Worm (Caenorhabditis elegans): Measurements from ENCODE around the gene arl-1.

The arl-1 gene

ce11 chrII:8626598-8626997 lies 44.8 kb downstream of the arl-1 start:
- TF ChIP-seq egl-5 (tag; optimal IDR thresholded peaks at IDR 0.05) (no peak), nhr-77 (tag; optimal IDR thresholded peaks at IDR 0.05) (no peak), R02D3.7 (tag; optimal IDR thresholded peaks at IDR 0.05) (no peak), nhr-28 (tag; optimal IDR thresholded peaks at IDR 0.05) (no peak), nhr-43 (tag; optimal IDR thresholded peaks at IDR 0.05; ENCODE audit: poor library complexity, severe bottlenecking) (no peak), pha-4 (tag; optimal IDR thresholded peaks at IDR 0.05) (peak; percentile 48)

DNA sequence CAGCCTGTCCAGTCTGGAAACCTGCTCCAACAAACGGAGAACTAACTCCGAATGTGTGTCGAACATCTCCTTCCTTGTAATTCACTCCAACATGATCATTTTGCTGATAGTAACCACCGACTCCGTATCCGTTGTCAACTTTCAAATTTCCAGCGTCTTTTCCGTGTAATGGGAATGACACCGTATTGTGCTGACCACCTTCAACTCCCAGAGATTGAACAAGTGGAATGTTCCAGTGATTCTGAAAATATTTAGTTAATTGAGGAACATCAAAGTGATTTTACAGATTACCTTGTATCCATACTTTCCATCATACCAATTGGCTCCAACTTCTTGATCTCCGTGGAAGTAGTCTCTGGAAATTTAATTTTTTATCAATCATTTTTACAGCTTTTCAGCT lies 46.1 kb downstream of the arl-1 start:
- TF ChIP-seq ZK546.5 (tag; optimal IDR thresholded peaks at IDR 0.05): no peak
- no peak for TF ChIP-seq sea-2 (GFP tag; optimal IDR thresholded peaks at IDR 0.05)
- TF ChIP-seq nhr-25 (tag; optimal IDR thresholded peaks at IDR 0.05): no peak
- no peak for TF ChIP-seq nhr-77 (tag; optimal IDR thresholded peaks at IDR 0.05)
- no peak for TF ChIP-seq fos-1 (tag; optimal IDR thresholded peaks at IDR 0.05)
- no peak for TF ChIP-seq nhr-28 (tag; optimal IDR thresholded peaks at IDR 0.05)
- no peak for TF ChIP-seq lin-39 (tag; optimal IDR thresholded peaks at IDR 0.05)
- no peak for TF ChIP-seq mdl-1 (tag; optimal IDR thresholded peaks at IDR 0.05)
- TF ChIP-seq pha-4 (tag; optimal IDR thresholded peaks at IDR 0.05): no peak
- TF ChIP-seq ceh-16 (tag; optimal IDR thresholded peaks at IDR 0.05): no peak
- TF ChIP-seq elt-2 (tag; optimal IDR thresholded peaks at IDR 0.05): no peak

DNA sequence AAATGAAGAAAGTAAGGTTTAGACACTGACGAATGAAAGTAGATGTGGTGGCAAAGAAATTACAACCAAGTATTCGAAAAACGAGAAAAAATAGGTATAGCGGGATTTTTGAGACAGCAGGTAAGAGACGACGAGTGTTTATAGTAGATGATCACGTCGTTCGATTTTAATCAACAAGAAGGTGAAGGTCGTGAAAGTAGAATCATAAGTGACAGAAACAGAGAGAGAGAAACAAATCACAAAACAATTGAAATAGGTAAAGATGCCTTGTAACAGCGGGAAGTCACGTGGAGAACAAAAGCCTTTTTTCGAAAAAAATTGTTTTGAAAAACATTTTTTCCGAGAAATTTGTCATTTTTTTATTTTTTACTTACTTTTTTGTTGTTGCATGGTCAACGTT lies 48.3 kb downstream of the arl-1 start, which contains the start of gene T22C8.6:
Gene T22C8.6, minus strand, starts transcription at position 194 of the 400 bp plus-strand sequence.
- TF ChIP-seq nhr-23 (tag; optimal IDR thresholded peaks at IDR 0.05) (peak; percentile 19), nhr-25 (tag; optimal IDR thresholded peaks at IDR 0.05) (peak; percentile 33), unc-39 (tag; optimal IDR thresholded peaks at IDR 0.05) (no peak)

ce11 chrII:8631766-8632165 lies 50.0 kb downstream of the arl-1 start:
- TF ChIP-seq R02D3.7 (tag; optimal IDR thresholded peaks at IDR 0.05) (no peak), lin-15B (tag; optimal IDR thresholded peaks at IDR 0.05) (no peak), lsy-12 (tag; optimal IDR thresholded peaks at IDR 0.05) (no peak), elt-3 (tag; optimal IDR thresholded peaks at IDR 0.05) (no peak), nhr-76 (tag; optimal IDR thresholded peaks at IDR 0.05) (no peak), unc-62 (GFP tag; optimal IDR thresholded peaks at IDR 0.05) (no peak), eor-1 (tag; optimal IDR thresholded peaks at IDR 0.05) (no peak), nhr-12 (tag; optimal IDR thresholded peaks at IDR 0.05) (no peak), nhr-23 (tag; optimal IDR thresholded peaks at IDR 0.05) (no peak), fos-1 (tag; optimal IDR thresholded peaks at IDR 0.05) (no peak), sea-2 (GFP tag; optimal IDR thresholded peaks at IDR 0.05) (no peak), nhr-43 (tag; optimal IDR thresholded peaks at IDR 0.05; ENCODE audit: poor library complexity, severe bottlenecking) (no peak), nfya-1 (tag; optimal IDR thresholded peaks at IDR 0.05; ENCODE audit: insufficient read depth) (no peak), pha-4 (tag; optimal IDR thresholded peaks at IDR 0.05) (no peak), unc-39 (tag; optimal IDR thresholded peaks at IDR 0.05) (no peak)
